Fruit fly (Drosophila melanogaster) whole organism, prepupa: ENCODE measurements around the gene CG11672.

Experiments
- Blimp-1 ChIP-seq: fragments of 200-800 bp; sonication (Bioruptor generic); optimal IDR thresholded peaks from 3 replicates; lab custom pipeline; 2017; ENCODE audit warnings: missing biosample characterization, missing genetic modification characterization, mild to moderate bottlenecking, moderate library complexity, missing genetic modification reagents
- CG10631 ChIP-seq: fragments of 200-800 bp; sonication (Bioruptor generic); optimal IDR thresholded peaks from 2 replicates; lab custom pipeline; 2016; ENCODE audit warnings: missing biosample characterization, missing genetic modification characterization
- CG10669 ChIP-seq: fragments of 200-800 bp; sonication (Bioruptor generic); optimal IDR thresholded peaks from 3 replicates; lab custom pipeline; 2018; ENCODE audit warnings: missing biosample characterization, mild to moderate bottlenecking, missing genetic modification characterization, moderate library complexity
- CG11294 ChIP-seq: fragments of 200-800 bp; sonication (Bioruptor generic); IDR thresholded peaks from 2 replicates; pipeline ENCODE4 v1.3.6; 2022; ENCODE audit warnings: missing biosample characterization, missing genetic modification characterization
- CG11762 ChIP-seq: fragments of 200-800 bp; sonication (Bioruptor generic); optimal IDR thresholded peaks from 3 replicates; lab custom pipeline; 2016; ENCODE audit warnings: missing biosample characterization, missing genetic modification characterization; ENCODE audit not compliant: insufficient read depth
- CG15336 ChIP-seq: fragments of 200-800 bp; sonication (Bioruptor generic); IDR thresholded peaks from 2 replicates; pipeline ENCODE4 v1.3.6; 2022; ENCODE audit warnings: missing biosample characterization, missing genetic modification characterization
- CG1621 ChIP-seq: fragments of 200-800 bp; sonication (Bioruptor generic); optimal IDR thresholded peaks from 3 replicates; lab custom pipeline; 2018; ENCODE audit warnings: missing biosample characterization, mild to moderate bottlenecking, missing genetic modification characterization
- CG3032 ChIP-seq: fragments of 200-800 bp; optimal IDR thresholded peaks from 2 replicates; lab custom pipeline; 2019; ENCODE audit warnings: missing biosample characterization, mild to moderate bottlenecking, missing genetic modification characterization, moderate library complexity
- CG34406 ChIP-seq: fragments of 200-800 bp; sonication (Bioruptor generic); optimal IDR thresholded peaks from 3 replicates; lab custom pipeline; 2016; ENCODE audit warnings: missing biosample characterization, missing genetic modification characterization
- CG3919 ChIP-seq: fragments of 200-800 bp; sonication (Bioruptor generic); optimal IDR thresholded peaks from 3 replicates; lab custom pipeline; 2016; ENCODE audit warnings: missing biosample characterization, missing genetic modification characterization
- CG4318 ChIP-seq: fragments of 200-800 bp; sonication (Bioruptor generic); optimal IDR thresholded peaks from 3 replicates; lab custom pipeline; 2017; ENCODE audit warnings: missing biosample characterization, mild to moderate bottlenecking, missing genetic modification characterization
- CG6792 ChIP-seq: fragments of 200-800 bp; sonication (Bioruptor generic); optimal IDR thresholded peaks from 3 replicates; lab custom pipeline; 2016; ENCODE audit warnings: missing biosample characterization, missing genetic modification characterization
- CG6808 ChIP-seq: fragments of 200-800 bp; sonication (Bioruptor generic); optimal IDR thresholded peaks from 3 replicates; lab custom pipeline; 2017; ENCODE audit warnings: missing biosample characterization, missing genetic modification characterization, mild to moderate bottlenecking, moderate library complexity, missing genetic modification reagents
- CG8119 ChIP-seq: fragments of 200-800 bp; sonication (Bioruptor generic); IDR thresholded peaks from 3 replicates; pipeline ENCODE4 v1.3.6; 2022; ENCODE audit warnings: missing biosample characterization, missing genetic modification characterization
- CG8319 ChIP-seq: fragments of 200-800 bp; sonication (Bioruptor generic); optimal IDR thresholded peaks from 3 replicates; lab custom pipeline; 2016; ENCODE audit warnings: missing biosample characterization, missing genetic modification characterization
- CG8632 ChIP-seq: fragments of 200-800 bp; sonication (Bioruptor generic); optimal IDR thresholded peaks from 3 replicates; lab custom pipeline; 2016; ENCODE audit warnings: missing biosample characterization, missing genetic modification characterization
- Eip78C ChIP-seq: fragments of 200-800 bp; sonication (Bioruptor generic); peaks from one replicate; lab custom pipeline; 2016; ENCODE audit warnings: missing biosample characterization, missing genetic modification characterization
- Ets96B ChIP-seq: fragments of 200-800 bp; optimal IDR thresholded peaks from 2 replicates; lab custom pipeline; 2019; ENCODE audit warnings: missing biosample characterization, mild to moderate bottlenecking, missing genetic modification characterization, moderate library complexity
- Hr38 ChIP-seq: sonication (Bioruptor generic); optimal IDR thresholded peaks from 2 replicates; lab custom pipeline; 2016; ENCODE audit warnings: missing biosample characterization, missing genetic modification characterization
- Hr39 ChIP-seq: fragments of 200-800 bp; sonication (Bioruptor generic); optimal IDR thresholded peaks from 2 replicates; lab custom pipeline; 2016; ENCODE audit warnings: missing biosample characterization, missing genetic modification characterization
- Lpt ChIP-seq: fragments of 200-800 bp; sonication (Bioruptor generic); optimal IDR thresholded peaks from 3 replicates; lab custom pipeline; 2016; ENCODE audit warnings: missing biosample characterization, missing genetic modification characterization
- OdsH ChIP-seq: fragments of 200-800 bp; sonication (Bioruptor generic); optimal IDR thresholded peaks from 3 replicates; lab custom pipeline; 2016; ENCODE audit warnings: missing biosample characterization, missing genetic modification characterization
- Smox ChIP-seq: fragments of 200-800 bp; sonication (Bioruptor generic); optimal IDR thresholded peaks from 3 replicates; lab custom pipeline; 2016; ENCODE audit warnings: missing biosample characterization, missing genetic modification characterization
- Sox15 ChIP-seq: fragments of 200-800 bp; sonication (Bioruptor generic); optimal IDR thresholded peaks from 3 replicates; lab custom pipeline; 2016; ENCODE audit warnings: missing biosample characterization, missing genetic modification characterization
- cyc ChIP-seq: fragments of 200-800 bp; sonication (Bioruptor generic); optimal IDR thresholded peaks from 3 replicates; lab custom pipeline; 2016; ENCODE audit warnings: missing biosample characterization, missing genetic modification characterization
- dac ChIP-seq: fragments of 200-800 bp; sonication (Bioruptor generic); optimal IDR thresholded peaks from 2 replicates; lab custom pipeline; 2017; ENCODE audit warnings: missing biosample characterization, mild to moderate bottlenecking, missing genetic modification characterization
- esn ChIP-seq: fragments of 200-800 bp; sonication (Bioruptor generic); optimal IDR thresholded peaks from 2 replicates; lab custom pipeline; 2016; ENCODE audit warnings: missing biosample characterization, mild to moderate bottlenecking, missing genetic modification characterization, moderate library complexity
- fd85E ChIP-seq: fragments of 200-800 bp; sonication (Bioruptor generic); optimal IDR thresholded peaks from 3 replicates; lab custom pipeline; 2016; ENCODE audit warnings: missing biosample characterization, missing genetic modification characterization
- lz ChIP-seq: fragments of 200-800 bp; sonication (Bioruptor generic); optimal IDR thresholded peaks from 3 replicates; lab custom pipeline; 2016; ENCODE audit warnings: missing biosample characterization, missing genetic modification characterization
- net ChIP-seq: fragments of 200-800 bp; sonication (Bioruptor generic); optimal IDR thresholded peaks from 3 replicates; lab custom pipeline; 2016; ENCODE audit warnings: missing biosample characterization, missing genetic modification characterization
- pdm3 ChIP-seq: fragments of 200-800 bp; sonication (Bioruptor generic); optimal IDR thresholded peaks from 3 replicates; lab custom pipeline; 2016; ENCODE audit warnings: missing biosample characterization, missing genetic modification characterization
- spab ChIP-seq: fragments of 200-800 bp; sonication (Bioruptor generic); optimal IDR thresholded peaks from 2 replicates; lab custom pipeline; 2017; ENCODE audit warnings: missing biosample characterization, mild to moderate bottlenecking, missing genetic modification characterization, missing genetic modification reagents
- svp ChIP-seq: fragments of 200-800 bp; sonication (Bioruptor generic); peaks from one replicate; lab custom pipeline; 2016; ENCODE audit warnings: missing biosample characterization, missing genetic modification characterization
- topi ChIP-seq: fragments of 200-800 bp; sonication (Bioruptor generic); optimal IDR thresholded peaks from 3 replicates; lab custom pipeline; 2016; ENCODE audit warnings: missing biosample characterization, missing genetic modification characterization

Gene CG11672

DNA sequence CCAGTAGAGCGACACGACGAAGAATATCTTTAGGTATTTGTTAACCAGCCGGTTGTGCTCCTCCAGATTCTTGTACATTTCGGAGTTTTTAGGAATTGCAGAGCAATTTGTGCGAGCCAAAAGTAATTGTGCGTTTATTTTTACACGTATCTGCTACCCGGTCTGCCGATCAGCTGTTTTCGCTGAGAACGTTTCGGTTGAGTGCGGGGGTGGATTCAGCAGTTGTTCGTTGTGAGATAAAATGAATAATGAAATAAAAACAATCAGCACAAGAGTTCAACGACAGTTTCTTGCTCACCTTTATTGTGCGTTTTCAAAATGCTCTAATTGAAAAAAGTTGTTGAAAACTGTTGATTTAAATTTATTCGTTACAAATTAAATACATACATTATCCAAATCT is 13.5 kb upstream of the CG11672 start, which contains the start of gene nac:
TSS of gene nac (minus strand) at position 176 of the 400 bp plus-strand sequence.
- TF ChIP-seq CG15336 (0 out of 2 replicates have a peak, but pooled peaks have one; percentile 12), Lpt (GFP tag; lab: Kevin White, UChicago) (no peak), lz (no peak), esn (GFP tag; lab: Kevin White, UChicago) (peak; percentile 9), Hr39 (no peak), CG3032 (tag; lab: Kevin White, UChicago) (peak; percentile 17), fd85E (no peak)

DNA sequence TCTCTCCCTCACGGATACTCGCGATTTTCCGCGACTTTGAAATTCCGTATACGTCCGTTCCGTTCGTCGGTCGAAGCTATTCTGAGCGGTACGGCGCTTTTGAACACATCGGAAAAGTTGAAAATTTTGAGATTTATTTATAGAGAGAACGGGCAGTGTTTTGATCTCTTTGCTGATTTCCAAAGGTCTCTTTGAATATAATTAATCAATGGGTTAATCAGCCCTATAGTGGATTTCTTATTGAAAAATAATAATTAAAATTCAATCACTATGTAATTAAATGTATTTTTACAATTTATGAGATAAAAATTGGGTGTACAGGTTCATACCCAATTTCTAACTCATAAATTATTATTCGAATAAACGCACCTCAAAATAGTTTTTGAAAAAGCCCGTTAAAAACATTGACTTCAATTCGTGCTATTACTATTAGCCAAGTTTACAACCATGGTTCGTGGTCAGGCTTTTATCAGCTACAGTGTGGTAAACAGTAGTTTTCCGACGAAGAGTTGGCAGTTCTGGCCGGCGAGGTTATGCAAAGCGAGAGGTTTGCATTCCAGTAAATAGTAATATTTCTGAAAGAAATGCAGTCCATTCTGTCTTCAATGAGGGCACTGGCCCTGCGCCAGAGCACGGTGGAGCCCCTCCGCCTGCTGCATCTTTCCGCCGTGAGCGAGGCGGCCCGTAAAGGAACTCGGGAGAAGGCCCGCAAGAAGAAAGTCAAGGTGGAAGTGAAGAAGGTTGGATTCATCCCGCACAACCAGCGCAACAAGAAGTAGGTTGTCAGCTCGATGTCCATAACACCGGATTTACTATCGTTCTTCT is 10.8 kb upstream of the CG11672 start, which contains the start of the genes CG9626 and mRpL1:
TSS of gene CG9626 (minus strand) at position 51 of the 825 bp plus-strand sequence.
TSS of gene mRpL1 (plus strand) at position 513 of the 825 bp plus-strand sequence.
- TF ChIP-seq CG10669 (GFP tag; lab: Kevin White, UChicago) (no peak), dac (no peak), Hr38 (GFP tag; lab: Kevin White, UChicago) (no peak), net (GFP tag; lab: Kevin White, UChicago) (no peak), CG8319 (GFP tag; lab: Kevin White, UChicago) (no peak), Blimp-1 (GFP tag; lab: Kevin White, UChicago) (no peak), pdm3 (GFP tag; lab: Kevin White, UChicago) (no peak), CG6792 (GFP tag; lab: Kevin White, UChicago) (no peak), topi (no peak), CG11294 (GFP tag; lab: Robert Waterston, UW) (no peak), OdsH (GFP tag; lab: Kevin White, UChicago) (no peak), svp (GFP tag; lab: Kevin White, UChicago) (no peak), CG10631 (GFP tag; lab: Kevin White, UChicago) (no peak)

DNA sequence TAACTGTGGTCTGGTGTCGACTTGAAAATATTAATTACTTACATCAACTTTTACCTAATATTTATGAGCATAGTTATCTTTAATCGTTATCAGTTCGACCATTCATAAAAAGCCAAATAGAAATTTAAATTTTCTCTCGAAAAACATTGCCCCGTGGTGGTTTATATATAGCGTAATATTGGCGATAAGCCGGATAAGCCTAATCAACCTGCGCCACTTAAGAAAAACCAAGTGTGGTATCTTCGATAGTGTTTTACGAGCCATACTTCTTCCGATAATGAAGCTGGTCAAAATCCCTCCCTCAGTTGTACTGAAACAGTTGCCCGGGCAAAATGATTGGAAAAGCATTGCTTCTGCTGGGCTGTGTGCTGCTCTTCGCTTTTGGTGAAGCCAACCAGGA is 1.7 kb upstream of the CG11672 start, which contains the start of gene CG31463:
TSS of gene CG31463 (plus strand) at position 302 of the 400 bp plus-strand sequence.
- TF ChIP-seq CG6792 (GFP tag; lab: Kevin White, UChicago) (no peak), esn (GFP tag; lab: Kevin White, UChicago) (no peak), Hr39 (no peak), Sox15 (GFP tag; lab: Kevin White, UChicago) (no peak), Smox (no peak), CG1621 (tag; lab: Kevin White, UChicago) (no peak), OdsH (GFP tag; lab: Kevin White, UChicago) (no peak), Hr38 (GFP tag; lab: Kevin White, UChicago) (no peak), CG6808 (GFP tag; lab: Kevin White, UChicago) (no peak), CG4318 (GFP tag; lab: Kevin White, UChicago) (no peak), CG3919 (GFP tag; lab: Kevin White, UChicago) (no peak), CG8632 (GFP tag; lab: Kevin White, UChicago) (no peak), cyc (GFP tag; lab: Kevin White, UChicago) (no peak), svp (GFP tag; lab: Kevin White, UChicago) (no peak), Ets96B (tag; lab: Kevin White, UChicago) (no peak), CG11762 (no peak), Blimp-1 (GFP tag; lab: Kevin White, UChicago) (no peak), Eip78C (GFP tag; lab: Kevin White, UChicago) (no peak), topi (no peak), CG8119 (GFP tag; lab: Robert Waterston, UW) (no peak)

DNA sequence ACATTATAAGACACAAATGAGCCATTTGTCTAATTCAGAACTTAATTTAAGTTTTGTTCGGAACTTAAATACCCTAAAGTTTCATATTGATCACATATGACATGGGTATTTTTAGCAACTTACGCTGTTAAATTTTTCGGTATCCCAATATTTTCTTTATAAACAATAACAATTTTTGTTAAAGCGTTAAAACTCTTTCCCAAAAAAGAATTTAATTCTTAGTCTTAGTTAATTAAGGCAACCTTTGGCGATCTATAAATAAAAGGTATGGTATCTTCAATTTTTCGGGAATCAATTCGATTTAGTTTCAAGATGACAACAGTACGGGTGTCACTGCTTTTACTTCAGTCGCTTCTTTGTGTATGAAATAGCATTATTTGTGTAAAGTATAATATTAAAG is 562 bp upstream of the CG11672 start, which contains the start of gene CG31464:
TSS of gene CG31464 (plus strand) at position 301 of the 400 bp plus-strand sequence.
- no peak for TF ChIP-seq spab (GFP tag; lab: Kevin White, UChicago)
- TF ChIP-seq svp (GFP tag; lab: Kevin White, UChicago), result no peak
- no peak for TF ChIP-seq lz
- TF ChIP-seq CG34406, result no peak
